Worm (Caenorhabditis elegans): ENCODE data around the gene Y39A1A.3.

Gene Y39A1A.3

DNA sequence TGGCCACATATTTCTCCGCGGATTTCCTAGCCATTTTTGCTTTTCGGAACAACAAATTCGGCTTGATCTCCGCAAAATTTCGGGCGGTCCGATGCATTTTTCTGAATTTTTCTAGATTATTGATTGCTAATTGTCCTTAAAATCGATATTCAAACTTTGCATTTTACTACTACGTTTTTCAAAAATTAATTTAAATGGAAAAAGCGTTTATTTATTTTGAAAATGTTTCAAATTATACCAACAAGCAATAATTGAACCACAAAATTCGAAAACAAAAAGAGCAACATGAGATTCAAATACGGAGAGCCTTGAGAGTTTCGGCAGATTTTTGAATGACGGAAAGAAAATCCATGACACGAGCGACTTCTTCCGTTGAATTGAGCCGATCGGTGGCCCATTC is 1.2 kb downstream of the Y39A1A.3 start, which contains the start of gene Y45F3A.9:
Gene Y45F3A.9 (minus strand): TSS at position 101 of the 400 bp plus-strand sequence.
- TF ChIP-seq mdl-1 (tag; optimal IDR thresholded peaks at IDR 0.05) (no peak), aly-2 (tag; optimal IDR thresholded peaks at IDR 0.05) (no peak)

DNA sequence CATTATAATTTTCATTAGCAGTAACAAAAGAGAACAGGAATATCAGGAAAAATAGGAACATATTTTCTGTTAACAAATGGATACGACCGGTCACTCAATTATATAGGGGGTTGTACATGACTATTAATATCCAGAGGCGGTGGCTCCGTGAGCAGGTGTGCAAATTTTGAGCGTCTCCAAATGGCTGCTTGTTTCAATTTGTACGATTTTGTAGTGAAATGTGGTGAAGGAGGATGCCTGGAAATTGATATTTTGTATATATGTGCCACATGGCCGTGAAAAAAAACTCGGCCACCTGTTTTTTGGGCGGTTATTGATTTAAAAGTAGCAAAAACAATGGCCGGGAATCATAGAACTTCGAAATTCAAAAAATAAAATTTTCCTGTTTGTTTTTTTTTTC is 3.6 kb downstream of the Y39A1A.3 start, which contains the start of gene Y45F3A.8:
Gene Y45F3A.8 (minus strand): TSS at position 101 of the 400 bp plus-strand sequence.
- TF ChIP-seq sma-3 (GFP tag; optimal IDR thresholded peaks at IDR 0.05) = no peak
- no peak for TF ChIP-seq zag-1 (tag; optimal IDR thresholded peaks at IDR 0.05)
- no peak for TF ChIP-seq nhr-12 (tag; optimal IDR thresholded peaks at IDR 0.05)
- TF ChIP-seq egl-27 (tag; optimal IDR thresholded peaks at IDR 0.05) = no peak
- TF ChIP-seq snpc-4 (tag; optimal IDR thresholded peaks at IDR 0.05) = no peak
- no peak for TF ChIP-seq C34F6.9 (tag; optimal IDR thresholded peaks at IDR 0.05)
- no peak for TF ChIP-seq nhr-237 (tag; optimal IDR thresholded peaks at IDR 0.05)
- no peak for TF ChIP-seq nhr-10 (tag; optimal IDR thresholded peaks at IDR 0.05)

ce11 chrIII:10592074-10592473 is 4.2 kb downstream of the Y39A1A.3 start:
- no peak for TF ChIP-seq lin-39 (tag; optimal IDR thresholded peaks at IDR 0.05)
- no peak for TF ChIP-seq elt-3 (tag; optimal IDR thresholded peaks at IDR 0.05)
- TF ChIP-seq elt-1 (tag; optimal IDR thresholded peaks at IDR 0.05) = no peak
- TF ChIP-seq skn-1 (tag; optimal IDR thresholded peaks at IDR 0.05) = no peak
- TF ChIP-seq ZK546.5 (tag; optimal IDR thresholded peaks at IDR 0.05) = no peak
- no peak for TF ChIP-seq sma-9 (GFP tag; optimal IDR thresholded peaks at IDR 0.05)
- no peak for TF ChIP-seq sma-9 (tag; optimal IDR thresholded peaks at IDR 0.05)
- no peak for TF ChIP-seq C34F6.9 (tag; optimal IDR thresholded peaks at IDR 0.05)
- TF ChIP-seq nhr-77 (tag; optimal IDR thresholded peaks at IDR 0.05) = no peak
- no peak for TF ChIP-seq nhr-10 (tag; optimal IDR thresholded peaks at IDR 0.05)
- no peak for TF ChIP-seq sma-3 (GFP tag; optimal IDR thresholded peaks at IDR 0.05)
- TF ChIP-seq alr-1 (tag; optimal IDR thresholded peaks at IDR 0.05) = no peak
- TF ChIP-seq ztf-11 (tag; optimal IDR thresholded peaks at IDR 0.05) = no peak
- TF ChIP-seq zag-1 (tag; optimal IDR thresholded peaks at IDR 0.05) = no peak
- no peak for TF ChIP-seq lin-13 (GFP tag; optimal IDR thresholded peaks at IDR 0.05)
- TF ChIP-seq crh-2 (tag; optimal IDR thresholded peaks at IDR 0.05) = no peak
- TF ChIP-seq ceh-16 (tag; optimal IDR thresholded peaks at IDR 0.05) = no peak
- no peak for TF ChIP-seq unc-39 (tag; optimal IDR thresholded peaks at IDR 0.05)
- TF ChIP-seq dmd-4 (tag; optimal IDR thresholded peaks at IDR 0.05) = no peak
- no peak for TF ChIP-seq Y55F3AM.14 (GFP tag; optimal IDR thresholded peaks at IDR 0.05)
- no peak for TF ChIP-seq ztf-4 (tag; optimal IDR thresholded peaks at IDR 0.05)

ce11 chrIII:10586243-10586642 is 10.0 kb downstream of the Y39A1A.3 start, which contains the start of gene Y45F3A.5:
Y45F3A.5 (minus strand) TSS chrIII:10586343.
- TF ChIP-seq nhr-12 (tag; optimal IDR thresholded peaks at IDR 0.05) (no peak), ceh-82 (tag; optimal IDR thresholded peaks at IDR 0.05) (no peak), nhr-237 (tag; optimal IDR thresholded peaks at IDR 0.05) (no peak), mdl-1 (tag; optimal IDR thresholded peaks at IDR 0.05) (no peak), crh-2 (tag; optimal IDR thresholded peaks at IDR 0.05) (no peak), lin-39 (tag; optimal IDR thresholded peaks at IDR 0.05) (no peak), nhr-25 (tag; optimal IDR thresholded peaks at IDR 0.05) (no peak)

- TF ChIP-seq unc-55 (GFP tag; optimal IDR thresholded peaks at IDR 0.05) (no peak), unc-62 (GFP tag; optimal IDR thresholded peaks at IDR 0.05) (no peak), aly-2 (tag; optimal IDR thresholded peaks at IDR 0.05) (no peak), gmeb-1 (tag; optimal IDR thresholded peaks at IDR 0.05) (no peak)
These were observed 12.8 kb downstream of the Y39A1A.3 start for ce11 chrIII:10583483-10583882.

DNA sequence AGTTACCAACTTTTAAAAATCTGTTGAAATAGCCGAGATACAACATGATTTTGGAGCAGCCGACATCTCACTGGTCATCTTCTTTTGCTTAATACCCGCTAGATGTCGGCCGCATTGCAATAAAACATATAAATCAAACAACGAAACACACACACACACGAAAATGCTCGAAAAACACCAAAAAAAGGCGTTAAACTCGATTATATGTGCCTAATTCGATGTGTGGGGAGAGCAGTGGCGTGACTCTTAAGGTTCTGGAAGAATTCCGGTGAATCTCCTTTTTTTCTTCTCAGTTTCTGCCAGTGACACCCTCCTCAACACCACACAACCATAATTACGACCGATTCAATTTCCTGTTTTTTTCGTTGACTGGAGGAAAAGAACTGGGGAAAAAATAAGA is 16.1 kb downstream of the Y39A1A.3 start:
- peak; percentile 1 for TF ChIP-seq snpc-4 (tag; optimal IDR thresholded peaks at IDR 0.05)
- no peak for TF ChIP-seq egl-27 (tag; optimal IDR thresholded peaks at IDR 0.05)

ce11 chrIII:10578873-10579272 is 17.4 kb downstream of the Y39A1A.3 start:
- TF ChIP-seq dmd-4 (tag; optimal IDR thresholded peaks at IDR 0.05) (no peak), lsy-2 (tag; optimal IDR thresholded peaks at IDR 0.05) (peak in 1 of 2 experiments; percentile 8), nhr-23 (tag; optimal IDR thresholded peaks at IDR 0.05) (no peak), peb-1 (tag; optimal IDR thresholded peaks at IDR 0.05) (no peak), sma-9 (GFP tag; optimal IDR thresholded peaks at IDR 0.05) (no peak), sma-9 (tag; optimal IDR thresholded peaks at IDR 0.05) (no peak)

Data from whole organism, L2 larva.